Worm (Caenorhabditis elegans) whole organism, young adult: ENCODE results near the gene K11H3.8.
A peak's percentile ranks its signal among the peaks of the same experiment; 100 is the strongest.

Experiments used
- C17E4.6 ChIP-seq: fragments of 200-800 bp; sonication (Bioruptor generic); IDR thresholded peaks from 2 replicates; pipeline ENCODE4 v1.3.6; 2022; ENCODE audit warnings: missing genetic modification reagents, missing genetic modification characterization, missing compliant biosample characterization
- F22D6.2 ChIP-seq: sonication (generic microtip); optimal IDR thresholded peaks from 2 replicates; lab custom pipeline; 2016; ENCODE audit warnings: mild to moderate bottlenecking, missing genetic modification characterization, missing compliant biosample characterization
- F23B12.7 ChIP-seq: sonication (generic microtip); optimal IDR thresholded peaks from 2 replicates; lab custom pipeline; 2017; ENCODE audit warnings: missing genetic modification characterization, mild to moderate bottlenecking, missing compliant biosample characterization, antibody characterized with exemption, moderate library complexity; ENCODE audit not compliant: insufficient read depth
- F37B4.10 ChIP-seq: fragments of 200-800 bp; sonication (Bioruptor generic); IDR thresholded peaks from 2 replicates; pipeline ENCODE4 v1.3.6; 2022; ENCODE audit warnings: missing genetic modification characterization, missing compliant biosample characterization
- F55B11.4 ChIP-seq: sonication (generic microtip); optimal IDR thresholded peaks from 2 replicates; lab custom pipeline; 2016; ENCODE audit warnings: missing compliant biosample characterization, missing genetic modification characterization, borderline replicate concordance; ENCODE audit not compliant: insufficient read depth
- F57A8.1 ChIP-seq: fragments of 200-800 bp; sonication (Bioruptor generic); optimal IDR thresholded peaks from 2 replicates; lab custom pipeline; 2018; ENCODE audit warnings: mild to moderate bottlenecking, missing genetic modification characterization, moderate library complexity, missing compliant biosample characterization
- F57C9.4 ChIP-seq: sonication (generic microtip); optimal IDR thresholded peaks from 2 replicates; lab custom pipeline; 2017; ENCODE audit warnings: mild to moderate bottlenecking, missing genetic modification characterization, missing compliant biosample characterization
- K12H6.12 ChIP-seq: fragments of 200-800 bp; sonication (Bioruptor generic); optimal IDR thresholded peaks from 2 replicates; lab custom pipeline; 2018; ENCODE audit warnings: mild to moderate bottlenecking, missing genetic modification characterization, missing compliant biosample characterization
- Y79H2A.3 ChIP-seq: fragments of 200-800 bp; sonication (Bioruptor generic); conservative IDR thresholded peaks from 2 replicates; pipeline ENCODE4 v1.3.6; 2022; ENCODE audit warnings: missing genetic modification reagents, missing genetic modification characterization, missing compliant biosample characterization
- ZK185.1 ChIP-seq: sonication (generic microtip); optimal IDR thresholded peaks from 2 replicates; lab custom pipeline; 2016; ENCODE audit warnings: mild to moderate bottlenecking, missing genetic modification characterization, missing compliant biosample characterization; ENCODE audit not compliant: poor library complexity, severe bottlenecking
- atf-7 ChIP-seq: sonication (generic microtip); optimal IDR thresholded peaks from 2 replicates; lab custom pipeline; 2017; ENCODE audit warnings: mild to moderate bottlenecking, missing genetic modification characterization, missing compliant biosample characterization
- attf-3 ChIP-seq: fragments of 200-800 bp; sonication (Bioruptor generic); conservative IDR thresholded peaks from 2 replicates; pipeline ENCODE4 v1.3.6; 2022; ENCODE audit warnings: missing genetic modification reagents, missing genetic modification characterization, missing compliant biosample characterization
- attf-5 ChIP-seq: fragments of 200-800 bp; sonication (Bioruptor generic); optimal IDR thresholded peaks from 2 replicates; lab custom pipeline; 2018; ENCODE audit warnings: mild to moderate bottlenecking, missing genetic modification characterization, missing compliant biosample characterization
- attf-6 ChIP-seq: fragments of 200-800 bp; sonication (Bioruptor generic); IDR thresholded peaks from 2 replicates; pipeline ENCODE4 v1.3.6; 2022; ENCODE audit warnings: missing genetic modification reagents, missing genetic modification characterization, missing compliant biosample characterization
- ceh-27 ChIP-seq: fragments of 200-800 bp; sonication (Bioruptor generic); optimal IDR thresholded peaks from 2 replicates; lab custom pipeline; 2018; ENCODE audit warnings: mild to moderate bottlenecking, missing genetic modification characterization, moderate library complexity, missing compliant biosample characterization
- dpff-1 ChIP-seq: sonication (generic microtip); optimal IDR thresholded peaks from 2 replicates; lab custom pipeline; 2017; ENCODE audit warnings: mild to moderate bottlenecking, missing genetic modification characterization, missing compliant biosample characterization
- dpl-1 ChIP-seq: fragments of 150-350 bp; optimal IDR thresholded peaks from 2 replicates; lab custom pipeline; 2014; ENCODE audit warnings: missing biosample characterization, missing genetic modification reagents, missing genetic modification characterization
- efl-1 ChIP-seq: fragments of 150-350 bp; optimal IDR thresholded peaks from 2 replicates; lab custom pipeline; 2014; ENCODE audit warnings: missing biosample characterization, missing genetic modification reagents, missing genetic modification characterization
- egrh-3 ChIP-seq: fragments of 200-800 bp; sonication (Bioruptor generic); IDR thresholded peaks from 2 replicates; pipeline ENCODE4 v1.3.6; 2022; ENCODE audit warnings: missing genetic modification reagents, missing genetic modification characterization, missing compliant biosample characterization
- fkh-3 ChIP-seq: sonication (generic microtip); optimal IDR thresholded peaks from 2 replicates; lab custom pipeline; 2016; ENCODE audit warnings: mild to moderate bottlenecking, missing genetic modification characterization, missing compliant biosample characterization
- hlh-26 ChIP-seq: fragments of 200-800 bp; sonication (Bioruptor generic); conservative IDR thresholded peaks from 2 replicates; pipeline ENCODE4 v1.3.6; 2022; ENCODE audit warnings: missing genetic modification reagents, missing genetic modification characterization, missing compliant biosample characterization
- hmg-1.2 ChIP-seq: fragments of 200-800 bp; sonication (Bioruptor generic); IDR thresholded peaks from 2 replicates; pipeline ENCODE4 v1.3.6; 2022; ENCODE audit warnings: missing genetic modification reagents, missing genetic modification characterization, missing compliant biosample characterization
- let-607 ChIP-seq, 2 experiments: fragments of 200-800 bp in 1 of 2; sonication (Bioruptor generic) in 1 of 2; sonication (generic microtip) in 1 of 2; optimal IDR thresholded peaks; 2 replicates each; lab custom pipeline; 2016 to 2018; ENCODE audit warnings: mild to moderate bottlenecking in 2 of 2, missing compliant biosample characterization in 2 of 2, missing genetic modification characterization in 2 of 2, moderate library complexity in 2 of 2, missing genotype in 1 of 2
- lin-26 ChIP-seq: fragments of 200-800 bp; sonication (Bioruptor generic); IDR thresholded peaks from 2 replicates; pipeline ENCODE4 v1.3.6; 2022; ENCODE audit warnings: missing genetic modification reagents, missing genetic modification characterization, missing compliant biosample characterization
- lin-35 ChIP-seq, 3 experiments: fragments of 150-350 bp in 2 of 3; sonication (generic microtip) in 1 of 3; optimal IDR thresholded peaks; 2 replicates each; lab custom pipeline; 2014 to 2018; ENCODE audit warnings: missing biosample characterization in 3 of 3, missing genetic modification characterization in 3 of 3, missing genetic modification reagents in 3 of 3
- lin-40 ChIP-seq: sonication (generic microtip); optimal IDR thresholded peaks from 2 replicates; lab custom pipeline; 2016; ENCODE audit warnings: missing genetic modification characterization, mild to moderate bottlenecking, missing compliant biosample characterization, missing genotype, missing genetic modification reagents
- lsl-1 ChIP-seq: fragments of 200-800 bp; sonication (Bioruptor generic); optimal IDR thresholded peaks from 2 replicates; lab custom pipeline; 2018; ENCODE audit warnings: mild to moderate bottlenecking, missing genetic modification characterization, moderate library complexity, missing compliant biosample characterization
- madf-8 ChIP-seq: fragments of 200-800 bp; sonication (Bioruptor generic); conservative IDR thresholded peaks from 2 replicates; pipeline ENCODE4 v1.3.6; 2022; ENCODE audit warnings: missing genetic modification reagents, missing genetic modification characterization, missing compliant biosample characterization
- mel-28 ChIP-seq: sonication (generic microtip); optimal IDR thresholded peaks from 2 replicates; lab custom pipeline; 2016; ENCODE audit warnings: borderline replicate concordance, mild to moderate bottlenecking, missing genetic modification characterization, missing compliant biosample characterization
- nhr-179 ChIP-seq: sonication (generic microtip); optimal IDR thresholded peaks from 2 replicates; lab custom pipeline; 2016; ENCODE audit warnings: mild to moderate bottlenecking, missing genetic modification characterization, missing compliant biosample characterization
- sdz-38 ChIP-seq: sonication (generic microtip); optimal IDR thresholded peaks from 2 replicates; lab custom pipeline; 2016; ENCODE audit warnings: missing genotype, missing genetic modification characterization, missing compliant biosample characterization
- sea-2 ChIP-seq: fragments of 200-800 bp; sonication (Bioruptor generic); IDR thresholded peaks from 2 replicates; pipeline ENCODE4 v1.3.6; 2022; ENCODE audit warnings: missing genetic modification characterization, missing compliant biosample characterization
- snpc-1.1 ChIP-seq: sonication (generic microtip); optimal IDR thresholded peaks from 2 replicates; lab custom pipeline; 2017; ENCODE audit warnings: missing genetic modification characterization, mild to moderate bottlenecking, missing compliant biosample characterization, antibody characterized with exemption, moderate library complexity, missing genotype, missing genetic modification reagents; ENCODE audit not compliant: insufficient read depth
- snpc-4 ChIP-seq, 5 experiments: fragments of 150-350 bp in 1 of 5; sonication (generic microtip) in 4 of 5; optimal IDR thresholded peaks; 2 replicates each; lab custom pipeline; 2014 to 2018; ENCODE audit warnings: missing genetic modification characterization in 5 of 5, missing biosample characterization in 3 of 5, antibody characterized with exemption in 2 of 5, mild to moderate bottlenecking in 2 of 5, missing compliant biosample characterization in 2 of 5, missing genotype in 2 of 5, moderate library complexity in 2 of 5, missing genetic modification reagents in 1 of 5
- somi-1 ChIP-seq: fragments of 200-800 bp; sonication (Bioruptor generic); optimal IDR thresholded peaks from 2 replicates; lab custom pipeline; 2018; ENCODE audit warnings: mild to moderate bottlenecking, missing genetic modification characterization, missing compliant biosample characterization
- tbx-9 ChIP-seq: sonication (generic microtip); optimal IDR thresholded peaks from 2 replicates; lab custom pipeline; 2016; ENCODE audit warnings: borderline replicate concordance, missing genetic modification characterization, inconsistent platforms, missing compliant biosample characterization
- zim-3 ChIP-seq: sonication (generic microtip); optimal IDR thresholded peaks from 2 replicates; lab custom pipeline; 2017; ENCODE audit warnings: mild to moderate bottlenecking, missing genetic modification characterization, moderate library complexity, missing compliant biosample characterization
- ztf-18 ChIP-seq: sonication (generic microtip); optimal IDR thresholded peaks from 2 replicates; lab custom pipeline; 2016; ENCODE audit warnings: missing genotype, mild to moderate bottlenecking, missing genetic modification characterization, missing compliant biosample characterization

Gene K11H3.8

ce11 chrIII:9861470-9862342 is 26.7 kb downstream of the K11H3.8 start (continued):
- no peak for TF ChIP-seq F57A8.1 (GFP tag; lab: Kevin White, UChicago)
- TF ChIP-seq attf-3: 0 out of 2 replicates have a peak, but pooled peaks have one; percentile 37
- TF ChIP-seq lin-35 (GFP tag; optimal IDR thresholded peaks at IDR 0.05; lab: Kevin White, UChicago): peak in 1 of 3 experiments; percentile 67
- peak; percentile 60 for TF ChIP-seq ztf-18 (tag; lab: Kevin White, UChicago)
- TF ChIP-seq ceh-27 (GFP tag; lab: Kevin White, UChicago): peak; percentile 59
- TF ChIP-seq somi-1 (GFP tag; lab: Kevin White, UChicago): peak; percentile 38
- no peak for TF ChIP-seq F23B12.7 (tag; lab: Kevin White, UChicago)
- no peak; the same call in 1 of the 2 replicates for TF ChIP-seq madf-8
- peak; percentile 93 for TF ChIP-seq lin-26
- TF ChIP-seq dpff-1 (tag; lab: Kevin White, UChicago): no peak
- no peak for TF ChIP-seq fkh-3
- no peak for TF ChIP-seq C17E4.6 (GFP tag; lab: Robert Waterston, UW)
- no peak for TF ChIP-seq egrh-3 (GFP tag; lab: Robert Waterston, UW)
- no peak for TF ChIP-seq snpc-4 (GFP tag; optimal IDR thresholded peaks at IDR 0.05; lab: Kevin White, UChicago)
- peak in 2 of 4 experiments; percentile 34 to 37 for TF ChIP-seq snpc-4 (tag; optimal IDR thresholded peaks at IDR 0.05; lab: Kevin White, UChicago)

ce11 chrIII:9862469-9862868 is 27.5 kb downstream of the K11H3.8 start:
- TF ChIP-seq nhr-179: no peak
- TF ChIP-seq sdz-38: no peak
- TF ChIP-seq lsl-1 (GFP tag; lab: Kevin White, UChicago): peak; percentile 83
- TF ChIP-seq, all 124 proteins: peak for 1

ce11 chrIII:9867352-9867751 is 32.4 kb downstream of the K11H3.8 start:
- TF ChIP-seq C17E4.6 (GFP tag; lab: Robert Waterston, UW) (no peak), F57C9.4 (tag; lab: Kevin White, UChicago) (no peak), hmg-1.2 (GFP tag; lab: Robert Waterston, UW) (no peak), dpl-1 (GFP tag; lab: Kevin White, UChicago) (no peak), attf-6 (GFP tag; lab: Robert Waterston, UW) (no peak), F57A8.1 (GFP tag; lab: Kevin White, UChicago) (no peak), snpc-4 (GFP tag; optimal IDR thresholded peaks at IDR 0.05; lab: Kevin White, UChicago) (no peak), snpc-4 (tag; optimal IDR thresholded peaks at IDR 0.05; lab: Kevin White, UChicago) (no peak), mel-28 (tag; lab: Kevin White, UChicago) (no peak), let-607 (tag; optimal IDR thresholded peaks at IDR 0.05; lab: Kevin White, UChicago) (no peak), egrh-3 (GFP tag; lab: Robert Waterston, UW) (no peak), snpc-1.1 (no peak), tbx-9 (no peak), K12H6.12 (tag; lab: Kevin White, UChicago) (no peak), attf-5 (GFP tag; lab: Kevin White, UChicago) (no peak), lsl-1 (GFP tag; lab: Kevin White, UChicago) (no peak), nhr-179 (no peak), somi-1 (GFP tag; lab: Kevin White, UChicago) (no peak), Y79H2A.3 (GFP tag; lab: Robert Waterston, UW) (no peak)
- TF ChIP-seq, all 124 proteins: peak for 0

ce11 chrIII:9867780-9868503 is 33.0 kb downstream of the K11H3.8 start, which contains the start of gene dhhc-4:
dhhc-4 (minus strand) TSS chrIII:9867792.
- TF ChIP-seq hlh-26 (GFP tag; lab: Robert Waterston, UW): no peak
- no peak for TF ChIP-seq atf-7 (tag; lab: Kevin White, UChicago)
- TF ChIP-seq F37B4.10 (GFP tag; lab: Robert Waterston, UW): no peak
- no peak for TF ChIP-seq sea-2 (GFP tag; lab: Robert Waterston, UW)
- TF ChIP-seq F55B11.4 (tag; lab: Kevin White, UChicago): no peak
- TF ChIP-seq lin-40 (tag; lab: Kevin White, UChicago): peak; percentile 55
- TF ChIP-seq F57A8.1 (GFP tag; lab: Kevin White, UChicago): no peak
- no peak for TF ChIP-seq zim-3
- peak; percentile 53 for TF ChIP-seq efl-1 (GFP tag; lab: Kevin White, UChicago)
- peak; percentile 9 for TF ChIP-seq F22D6.2 (tag; lab: Kevin White, UChicago)
- no peak for TF ChIP-seq attf-6 (GFP tag; lab: Robert Waterston, UW)
- TF ChIP-seq ZK185.1: peak; percentile 88
